Fruit fly (Drosophila melanogaster) whole organism, embryonic: ENCODE results near the gene Ciz1.

Experiments
- Bdp1 ChIP-seq: fragments of 200-800 bp; sonication (Bioruptor generic); optimal IDR thresholded peaks from 3 replicates; lab custom pipeline; 2016; ENCODE audit warnings: missing biosample characterization, missing genetic modification characterization
- CG11456 ChIP-seq: fragments of 200-800 bp; sonication (Bioruptor generic); IDR thresholded peaks from 3 replicates; pipeline ENCODE4 v1.3.6; 2022; ENCODE audit warnings: missing biosample characterization, missing genetic modification characterization
- CG12769 ChIP-seq: fragments of 200-800 bp; sonication (Bioruptor generic); optimal IDR thresholded peaks from 2 replicates; lab custom pipeline; 2019; ENCODE audit warnings: missing biosample characterization, mild to moderate bottlenecking, missing genetic modification characterization, moderate library complexity
- CG13123 ChIP-seq: fragments of 200-800 bp; sonication (Bioruptor generic); optimal IDR thresholded peaks from 2 replicates; lab custom pipeline; 2016; ENCODE audit warnings: missing biosample characterization, missing genetic modification characterization
- CG13424 ChIP-seq: fragments of 200-800 bp; sonication (Bioruptor generic); optimal IDR thresholded peaks from 2 replicates; lab custom pipeline; 2019; ENCODE audit warnings: missing biosample characterization, mild to moderate bottlenecking, missing genetic modification characterization, moderate library complexity
- CG14710 ChIP-seq: fragments of 200-800 bp; sonication (Bioruptor generic); optimal IDR thresholded peaks from 3 replicates; lab custom pipeline; 2019; ENCODE audit warnings: missing biosample characterization, mild to moderate bottlenecking, missing genetic modification characterization, moderate library complexity
- CG1602 ChIP-seq: fragments of 200-800 bp; sonication (Bioruptor generic); optimal IDR thresholded peaks from 3 replicates; lab custom pipeline; 2016; ENCODE audit warnings: missing biosample characterization, missing genetic modification characterization
- CG16815 ChIP-seq: fragments of 200-800 bp; sonication (Bioruptor generic); optimal IDR thresholded peaks from 3 replicates; lab custom pipeline; 2017; ENCODE audit warnings: missing biosample characterization, mild to moderate bottlenecking, missing genetic modification characterization
- CG31365 ChIP-seq: fragments of 200-800 bp; sonication (Bioruptor generic); optimal IDR thresholded peaks from 2 replicates; lab custom pipeline; 2018; ENCODE audit warnings: missing biosample characterization, mild to moderate bottlenecking, missing genetic modification characterization
- CG3847 ChIP-seq: fragments of 200-800 bp; sonication (Bioruptor generic); IDR thresholded peaks from 2 replicates; pipeline ENCODE4 v1.3.6; 2022; ENCODE audit warnings: missing biosample characterization, missing genetic modification characterization
- CG42726 ChIP-seq: fragments of 200-800 bp; sonication (Bioruptor generic); IDR thresholded peaks from 2 replicates; pipeline ENCODE4 v1.3.6; 2022; ENCODE audit warnings: missing biosample characterization, missing genetic modification characterization; ENCODE audit not compliant: partially characterized antibody
- CG6175 ChIP-seq: fragments of 200-800 bp; sonication (Bioruptor generic); IDR thresholded peaks from 3 replicates; pipeline ENCODE4 v1.3.6; 2022; ENCODE audit warnings: missing biosample characterization, missing genetic modification characterization
- CG6272 ChIP-seq: fragments of 200-800 bp; sonication (Bioruptor generic); IDR thresholded peaks from 2 replicates; pipeline ENCODE4 v1.3.6; 2022; ENCODE audit warnings: missing biosample characterization, missing genetic modification characterization
- CG8765 ChIP-seq: fragments of 200-800 bp; sonication (Bioruptor generic); IDR thresholded peaks from 2 replicates; pipeline ENCODE4 v1.3.6; 2022; ENCODE audit warnings: missing biosample characterization, missing genetic modification characterization
- Dll ChIP-seq: fragments of 200-800 bp; sonication (Bioruptor generic); IDR thresholded peaks from 4 replicates; pipeline ENCODE4 v1.3.6; 2022; ENCODE audit warnings: missing biosample characterization, missing genetic modification characterization; ENCODE audit not compliant: partially characterized antibody
- Drgx ChIP-seq: fragments of 200-800 bp; sonication (Bioruptor generic); IDR thresholded peaks from 2 replicates; pipeline ENCODE4 v1.3.6; 2022; ENCODE audit warnings: missing biosample characterization, missing genetic modification characterization
- Lim3 ChIP-seq: fragments of 200-800 bp; sonication (Bioruptor generic); IDR thresholded peaks from 2 replicates; pipeline ENCODE4 v1.3.6; 2022; ENCODE audit warnings: missing biosample characterization, missing genetic modification characterization
- Max ChIP-seq: fragments of 200-800 bp; sonication (Bioruptor generic); optimal IDR thresholded peaks from 2 replicates; lab custom pipeline; 2016; ENCODE audit warnings: missing biosample characterization, mild to moderate bottlenecking, missing genetic modification characterization
- Med ChIP-seq: fragments of 200-800 bp; sonication (Bioruptor generic); peaks from one replicate; lab custom pipeline; 2016; ENCODE audit warnings: missing biosample characterization, missing genetic modification characterization, mild to moderate bottlenecking, inconsistent platforms, moderate library complexity
- Nf-YB ChIP-seq: fragments of 200-800 bp; sonication (Bioruptor generic); optimal IDR thresholded peaks from 3 replicates; lab custom pipeline; 2019; ENCODE audit warnings: missing biosample characterization, mild to moderate bottlenecking, missing genetic modification characterization, moderate library complexity
- Pdp1 ChIP-seq, 2 experiments: fragments of 200-800 bp; sonication (Bioruptor generic); optimal IDR thresholded peaks; 3 replicates each; lab custom pipeline; 2016; ENCODE audit warnings: missing biosample characterization in 2 of 2, missing genetic modification characterization in 2 of 2, mild to moderate bottlenecking in 1 of 2, moderate library complexity in 1 of 2
- ash1 ChIP-seq: fragments of 200-800 bp; sonication (Bioruptor generic); optimal IDR thresholded peaks from 2 replicates; lab custom pipeline; 2018; ENCODE audit warnings: missing biosample characterization, mild to moderate bottlenecking, missing genetic modification characterization
- bigmax ChIP-seq: fragments of 200-800 bp; sonication (Bioruptor generic); optimal IDR thresholded peaks from 2 replicates; lab custom pipeline; 2018; ENCODE audit warnings: missing biosample characterization, mild to moderate bottlenecking, missing genetic modification characterization
- caup ChIP-seq: fragments of 200-800 bp; sonication (Bioruptor generic); optimal IDR thresholded peaks from 3 replicates; lab custom pipeline; 2017; ENCODE audit warnings: missing biosample characterization, mild to moderate bottlenecking, missing genetic modification characterization, moderate library complexity; ENCODE audit not compliant: severe bottlenecking
- chinmo ChIP-seq: fragments of 200-800 bp; sonication (Bioruptor generic); IDR thresholded peaks from 4 replicates; pipeline ENCODE4 v1.3.6; 2022; ENCODE audit warnings: missing biosample characterization, missing genetic modification characterization; ENCODE audit not compliant: partially characterized antibody
- cwo ChIP-seq: fragments of 200-800 bp; sonication (Bioruptor generic); optimal IDR thresholded peaks from 3 replicates; lab custom pipeline; 2017; ENCODE audit warnings: missing biosample characterization, missing genetic modification characterization, mild to moderate bottlenecking, moderate library complexity, missing genetic modification reagents
- grn ChIP-seq: fragments of 200-800 bp; sonication (Bioruptor generic); optimal IDR thresholded peaks from 3 replicates; lab custom pipeline; 2017; ENCODE audit warnings: missing biosample characterization, missing genetic modification characterization
- odd ChIP-seq: fragments of 200-800 bp; sonication (Bioruptor generic); optimal IDR thresholded peaks from 2 replicates; lab custom pipeline; 2017; ENCODE audit warnings: missing biosample characterization, mild to moderate bottlenecking, missing genetic modification characterization
- p53 ChIP-seq: fragments of 200-800 bp; sonication (Bioruptor generic); optimal IDR thresholded peaks from 2 replicates; lab custom pipeline; 2016; ENCODE audit warnings: missing biosample characterization, missing genetic modification characterization
- pan ChIP-seq, 4 experiments: fragments of >200 bp in 3 of 4; fragments of 200-800 bp in 1 of 4; sonication (Bioruptor generic) in 1 of 4; optimal IDR thresholded peaks in 3 of 4; IDR thresholded peaks in 1 of 4; 2 replicates each; pipeline versions ENCODE4 v1.3.6 to Lab custom; 2017 to 2022; ENCODE audit warnings: missing biosample characterization in 2 of 4, missing genetic modification characterization in 2 of 4, mixed read lengths in 1 of 4
- pfk ChIP-seq: fragments of 200-800 bp; sonication (Bioruptor generic); optimal IDR thresholded peaks from 2 replicates; lab custom pipeline; 2018; ENCODE audit warnings: missing biosample characterization, mild to moderate bottlenecking, missing genetic modification characterization, moderate library complexity
- ranshi ChIP-seq: fragments of 200-800 bp; sonication (Bioruptor generic); IDR thresholded peaks from 2 replicates; pipeline ENCODE4 v1.3.6; 2022; ENCODE audit warnings: missing biosample characterization, missing genetic modification characterization
- sens-2 ChIP-seq: fragments of 200-800 bp; sonication (Bioruptor generic); IDR thresholded peaks from 2 replicates; pipeline ENCODE4 v1.3.6; 2022; ENCODE audit warnings: missing biosample characterization, missing genetic modification characterization
- sim ChIP-seq: fragments of 200-800 bp; sonication (Bioruptor generic); IDR thresholded peaks from 2 replicates; pipeline ENCODE4 v1.3.6; 2022; ENCODE audit warnings: missing biosample characterization, missing genetic modification characterization
- unc-4 ChIP-seq: fragments of 200-800 bp; sonication (Bioruptor generic); IDR thresholded peaks from 2 replicates; pipeline ENCODE4 v1.3.6; 2022; ENCODE audit warnings: missing biosample characterization, missing genetic modification characterization; ENCODE audit not compliant: partially characterized antibody
- unpg ChIP-seq: fragments of 200-800 bp; sonication (Bioruptor generic); optimal IDR thresholded peaks from 3 replicates; lab custom pipeline; 2018; ENCODE audit warnings: missing biosample characterization, mild to moderate bottlenecking, missing genetic modification characterization, moderate library complexity
- usp ChIP-seq: fragments of >200 bp; optimal IDR thresholded peaks from 2 replicates; lab custom pipeline; 2017; ENCODE audit warnings: missing biosample characterization, missing genetic modification characterization
- wek ChIP-seq: fragments of 200-800 bp; sonication (Bioruptor generic); optimal IDR thresholded peaks from 3 replicates; lab custom pipeline; 2018; ENCODE audit warnings: missing biosample characterization, mild to moderate bottlenecking, missing genetic modification characterization, moderate library complexity
- zen ChIP-seq: fragments of 200-800 bp; sonication (Bioruptor generic); optimal IDR thresholded peaks from 3 replicates; lab custom pipeline; 2018; ENCODE audit warnings: missing biosample characterization, mild to moderate bottlenecking, missing genetic modification characterization, moderate library complexity

Ciz1 gene

dm6 chr3L:9820248-9820647 is 44.2 kb upstream of the Ciz1 start (continued):
- TF ChIP-seq CG31365 (tag; lab: Kevin White, UChicago) (peak; percentile 49), pfk (GFP tag; lab: Kevin White, UChicago) (no peak), sim (GFP tag; lab: Robert Waterston, UW) (no peak), ash1 (GFP tag; lab: Kevin White, UChicago) (no peak), CG3847 (GFP tag; lab: Robert Waterston, UW) (no peak), CG6272 (no peak), sens-2 (GFP tag; lab: Robert Waterston, UW) (no peak), CG14710 (tag; lab: Kevin White, UChicago) (no peak), CG42726 (GFP tag; lab: Robert Waterston, UW) (no peak), caup (no peak), Dll (GFP tag; lab: Robert Waterston, UW) (no peak), CG12769 (tag; lab: Kevin White, UChicago) (no peak), zen (peak; percentile 38), Bdp1 (GFP tag; lab: Kevin White, UChicago) (no peak), CG1602 (no peak), CG8765 (no peak), CG6175 (no peak)

dm6 chr3L:9821138-9821681 is 43.2 kb upstream of the Ciz1 start:
- TF ChIP-seq Drgx (GFP tag; lab: Robert Waterston, UW), result peak; percentile 38; the same call in 1 of the 2 replicates
- TF ChIP-seq Med, result peak; percentile 27
- TF ChIP-seq Pdp1 (GFP tag; optimal IDR thresholded peaks at IDR 0.05; lab: Kevin White, UChicago), result no peak
- no peak for TF ChIP-seq unpg (GFP tag; lab: Kevin White, UChicago)
- TF ChIP-seq wek, result no peak
- TF ChIP-seq ranshi, result no peak
- TF ChIP-seq chinmo (GFP tag; lab: Robert Waterston, UW), result 0 out of 4 replicates have a peak, but pooled peaks have one; percentile 50
- TF ChIP-seq unc-4 (GFP tag; lab: Robert Waterston, UW), result no peak
- no peak for TF ChIP-seq CG13123 (GFP tag; lab: Kevin White, UChicago)
- TF ChIP-seq p53, result no peak
- peak; percentile 17 for TF ChIP-seq grn (GFP tag; lab: Kevin White, UChicago)
- no peak for TF ChIP-seq Nf-YB (GFP tag; lab: Kevin White, UChicago)
- no peak for TF ChIP-seq CG12769 (tag; lab: Kevin White, UChicago)
- no peak for TF ChIP-seq usp (GFP tag; lab: Kevin White, UChicago)
- no peak for TF ChIP-seq bigmax (GFP tag; lab: Kevin White, UChicago)
- no peak for TF ChIP-seq Max (GFP tag; lab: Kevin White, UChicago)
- TF ChIP-seq CG11456 (GFP tag; lab: Robert Waterston, UW), result 0 out of 3 replicates have a peak, but pooled peaks have one; percentile 30
- TF ChIP-seq pan (optimal IDR thresholded peaks at IDR 0.05; lab: Kevin White, UChicago), result no peak
- peak in 1 of 2 experiments; percentile 4 for TF ChIP-seq pan (GFP tag; optimal IDR thresholded peaks at IDR 0.05 in 1 of 2, IDR thresholded peaks at IDR 0.05 in 1 of 2)
- no peak for TF ChIP-seq Lim3

DNA sequence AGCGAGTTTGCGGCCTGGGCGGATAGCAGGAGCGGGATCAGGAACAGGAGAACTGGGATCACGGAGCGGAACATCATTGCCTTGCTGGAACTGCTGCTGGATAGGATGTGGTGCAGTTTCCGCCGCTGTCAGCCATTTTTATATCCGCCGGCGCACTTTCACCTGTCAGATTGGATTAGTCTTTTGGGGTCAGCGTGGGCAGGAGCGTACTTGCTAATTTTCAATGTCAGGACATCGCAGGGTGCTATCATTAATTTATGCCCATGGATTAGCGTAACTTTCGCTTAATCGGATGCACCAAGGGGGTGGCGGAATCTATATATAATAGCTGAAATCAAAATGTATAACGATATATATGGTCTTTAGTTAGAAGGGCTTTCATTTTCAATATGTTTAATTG is 40.6 kb upstream of the Ciz1 start, which contains the start of gene Ilp5:
Gene Ilp5 (minus strand): TSS at position 101 of the 400 bp plus-strand sequence.
- TF ChIP-seq odd (GFP tag; lab: Kevin White, UChicago) (no peak), cwo (GFP tag; lab: Kevin White, UChicago) (no peak), CG13424 (tag; lab: Kevin White, UChicago) (no peak), CG16815 (GFP tag; lab: Kevin White, UChicago) (no peak)
